Fruit fly (Drosophila melanogaster): Measurements from ENCODE around the gene CG12347.

DNA sequence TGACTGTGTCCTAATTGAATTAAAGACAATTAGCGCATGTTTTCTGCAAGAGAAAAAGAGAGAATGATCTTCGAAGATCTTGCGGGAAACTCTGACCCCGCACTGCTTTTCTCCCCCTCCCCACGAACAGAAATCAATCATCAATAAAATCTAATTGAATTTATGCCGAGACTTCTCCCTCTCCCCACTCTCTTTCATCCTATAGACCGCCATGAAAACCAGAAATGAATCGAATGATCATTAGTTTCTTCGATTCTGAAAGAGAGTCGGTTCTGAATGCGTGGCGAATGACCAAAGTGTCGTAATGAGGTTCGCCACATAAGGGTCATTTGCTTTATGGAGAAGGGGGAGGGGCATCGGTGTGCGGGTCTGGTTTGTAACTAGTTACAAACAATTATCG lies 44.2 kb downstream of the CG12347 start:
- TF ChIP-seq br (GFP tag; optimal IDR thresholded peaks at IDR 0.05) (no peak), h (GFP tag; optimal IDR thresholded peaks at IDR 0.05) (no peak), jim (GFP tag; optimal IDR thresholded peaks at IDR 0.05) (no peak), lola (GFP tag; optimal IDR thresholded peaks at IDR 0.05) (no peak), pan (optimal IDR thresholded peaks at IDR 0.05) (no peak), Vsx2 (GFP tag; optimal IDR thresholded peaks at IDR 0.05; ENCODE audit: partially characterized antibody) (no peak), fru (GFP tag; optimal IDR thresholded peaks at IDR 0.05) (no peak), tai (GFP tag; optimal IDR thresholded peaks at IDR 0.05) (no peak)
